Fruit fly (Drosophila melanogaster) whole organism, embryonic: ENCODE results near the gene CG33643.

Source experiments
- Blimp-1 ChIP-seq: fragments of 200-800 bp; sonication (Bioruptor generic); optimal IDR thresholded peaks from 3 replicates; lab custom pipeline; 2018; ENCODE audit warnings: missing biosample characterization, missing genetic modification characterization, mild to moderate bottlenecking, moderate library complexity, missing genetic modification reagents
- CG10366 ChIP-seq: fragments of 200-800 bp; sonication (Bioruptor generic); IDR thresholded peaks from 2 replicates; pipeline ENCODE4 v1.3.6; 2022; ENCODE audit warnings: missing biosample characterization, missing genetic modification characterization
- CG10979 ChIP-seq: fragments of 200-800 bp; sonication (Bioruptor generic); optimal IDR thresholded peaks from 2 replicates; lab custom pipeline; 2018; ENCODE audit warnings: missing biosample characterization, mild to moderate bottlenecking, missing genetic modification characterization, moderate library complexity
- CG11093 ChIP-seq: fragments of 200-800 bp; sonication (Bioruptor generic); IDR thresholded peaks from 3 replicates; pipeline ENCODE4 v1.3.6; 2022; ENCODE audit warnings: missing biosample characterization, missing genetic modification characterization
- CG11398 ChIP-seq: fragments of 200-800 bp; sonication (Bioruptor generic); optimal IDR thresholded peaks from 2 replicates; lab custom pipeline; 2016; ENCODE audit warnings: missing biosample characterization, missing genetic modification characterization
- CG11504 ChIP-seq: fragments of 200-800 bp; sonication (Bioruptor generic); optimal IDR thresholded peaks from 3 replicates; lab custom pipeline; 2019; ENCODE audit warnings: missing biosample characterization, mild to moderate bottlenecking, missing genetic modification characterization, moderate library complexity
- CG11695 ChIP-seq: fragments of 200-800 bp; sonication (Bioruptor generic); IDR thresholded peaks from 3 replicates; pipeline ENCODE4 v1.3.6; 2022; ENCODE audit warnings: missing biosample characterization, missing genetic modification characterization
- CG12219 ChIP-seq: fragments of 200-800 bp; sonication (Bioruptor generic); optimal IDR thresholded peaks from 3 replicates; lab custom pipeline; 2018; ENCODE audit warnings: missing biosample characterization, mild to moderate bottlenecking, missing genetic modification characterization
- CG12236 ChIP-seq: fragments of 200-800 bp; sonication (Bioruptor generic); optimal IDR thresholded peaks from 2 replicates; lab custom pipeline; 2016; ENCODE audit warnings: missing biosample characterization, missing genetic modification characterization
- CG1233 ChIP-seq: fragments of 200-800 bp; sonication (Bioruptor generic); optimal IDR thresholded peaks from 4 replicates; lab custom pipeline; 2018; ENCODE audit warnings: missing biosample characterization, mild to moderate bottlenecking, missing genetic modification characterization
- CG12942 ChIP-seq: fragments of 200-800 bp; sonication (Bioruptor generic); optimal IDR thresholded peaks from 3 replicates; lab custom pipeline; 2016; ENCODE audit warnings: missing biosample characterization, missing genetic modification characterization
- CG13424 ChIP-seq: fragments of 200-800 bp; sonication (Bioruptor generic); optimal IDR thresholded peaks from 2 replicates; lab custom pipeline; 2019; ENCODE audit warnings: missing biosample characterization, mild to moderate bottlenecking, missing genetic modification characterization, moderate library complexity
- CG15269 ChIP-seq: fragments of 200-800 bp; sonication (Bioruptor generic); optimal IDR thresholded peaks from 2 replicates; lab custom pipeline; 2018; ENCODE audit warnings: missing biosample characterization, mild to moderate bottlenecking, missing genetic modification characterization, moderate library complexity
- CG15601 ChIP-seq: fragments of 200-800 bp; sonication (Bioruptor generic); optimal IDR thresholded peaks from 3 replicates; lab custom pipeline; 2019; ENCODE audit warnings: missing biosample characterization, mild to moderate bottlenecking, missing genetic modification characterization, moderate library complexity
- CG1602 ChIP-seq: fragments of 200-800 bp; sonication (Bioruptor generic); optimal IDR thresholded peaks from 3 replicates; lab custom pipeline; 2016; ENCODE audit warnings: missing biosample characterization, missing genetic modification characterization
- CG18599 ChIP-seq: fragments of 200-800 bp; sonication (Bioruptor generic); optimal IDR thresholded peaks from 3 replicates; lab custom pipeline; 2017; ENCODE audit warnings: missing biosample characterization, missing genetic modification characterization, mild to moderate bottlenecking, moderate library complexity, missing genetic modification reagents
- CG31388 ChIP-seq: fragments of 200-800 bp; sonication (Bioruptor generic); optimal IDR thresholded peaks from 2 replicates; lab custom pipeline; 2016; ENCODE audit warnings: missing biosample characterization, missing genetic modification characterization
- CG3726 ChIP-seq: fragments of 200-800 bp; sonication (Bioruptor generic); IDR thresholded peaks from 3 replicates; pipeline ENCODE4, ENCODE4 v1.3.6; 2022; ENCODE audit warnings: missing biosample characterization, missing genetic modification characterization
- CG5180 ChIP-seq: fragments of 200-800 bp; sonication (Bioruptor generic); optimal IDR thresholded peaks from 3 replicates; lab custom pipeline; 2017; ENCODE audit warnings: missing biosample characterization, missing genetic modification characterization, mild to moderate bottlenecking, moderate library complexity, missing genetic modification reagents
- CG6272 ChIP-seq: fragments of 200-800 bp; sonication (Bioruptor generic); IDR thresholded peaks from 2 replicates; pipeline ENCODE4 v1.3.6; 2022; ENCODE audit warnings: missing biosample characterization, missing genetic modification characterization
- CG8089 ChIP-seq: fragments of 200-800 bp; sonication (Bioruptor generic); optimal IDR thresholded peaks from 3 replicates; lab custom pipeline; 2016; ENCODE audit warnings: missing biosample characterization, missing genetic modification characterization
- CHES-1-like ChIP-seq: fragments of 200-800 bp; sonication (Bioruptor generic); optimal IDR thresholded peaks from 2 replicates; lab custom pipeline; 2016; ENCODE audit warnings: missing biosample characterization, missing genetic modification characterization
- D19A ChIP-seq: fragments of 200-800 bp; optimal IDR thresholded peaks from 3 replicates; lab custom pipeline; 2019; ENCODE audit warnings: missing biosample characterization, mild to moderate bottlenecking, missing genetic modification characterization, moderate library complexity
- Dfd ChIP-seq, 2 experiments: fragments of >200 bp; optimal IDR thresholded peaks; 2 replicates each; lab custom pipeline; 2017; ENCODE audit warnings: missing biosample characterization in 2 of 2, missing genetic modification characterization in 2 of 2
- Gsc ChIP-seq: fragments of 200-800 bp; sonication (Bioruptor generic); IDR thresholded peaks from 2 replicates; pipeline ENCODE4 v1.3.6; 2022; ENCODE audit warnings: missing biosample characterization, missing genetic modification characterization
- H15 ChIP-seq: fragments of 200-800 bp; sonication (Bioruptor generic); IDR thresholded peaks from 3 replicates; pipeline ENCODE4 v1.3.6; 2022; ENCODE audit warnings: missing biosample characterization, missing genetic modification characterization
- Hmx ChIP-seq: fragments of 200-800 bp; sonication (Bioruptor generic); optimal IDR thresholded peaks from 2 replicates; lab custom pipeline; 2016; ENCODE audit warnings: missing biosample characterization, missing genetic modification characterization
- Max ChIP-seq: fragments of 200-800 bp; sonication (Bioruptor generic); optimal IDR thresholded peaks from 2 replicates; lab custom pipeline; 2016; ENCODE audit warnings: missing biosample characterization, mild to moderate bottlenecking, missing genetic modification characterization
- Opbp ChIP-seq: fragments of 200-800 bp; sonication (Bioruptor generic); IDR thresholded peaks from 3 replicates; pipeline ENCODE4 v1.3.6; 2022; ENCODE audit warnings: missing biosample characterization, missing genetic modification characterization; ENCODE audit not compliant: partially characterized antibody
- Scr ChIP-seq: fragments of 200-800 bp; sonication (Bioruptor generic); IDR thresholded peaks from 2 replicates; pipeline ENCODE4 v1.3.6; 2022; ENCODE audit warnings: missing biosample characterization, missing genetic modification characterization; ENCODE audit not compliant: partially characterized antibody
- Ssrp ChIP-seq: fragments of 200-800 bp; sonication (Bioruptor generic); optimal IDR thresholded peaks from 2 replicates; lab custom pipeline; 2018; ENCODE audit warnings: missing biosample characterization, mild to moderate bottlenecking, missing genetic modification characterization, moderate library complexity
- az2 ChIP-seq: fragments of 200-800 bp; sonication (Bioruptor generic); optimal IDR thresholded peaks from 3 replicates; lab custom pipeline; 2016; ENCODE audit warnings: missing biosample characterization, missing genetic modification characterization
- bsh ChIP-seq, 2 experiments: fragments of 200-800 bp; sonication (Bioruptor generic); optimal IDR thresholded peaks; 2 replicates each; lab custom pipeline; 2017 to 2018; ENCODE audit warnings: mild to moderate bottlenecking in 2 of 2, missing biosample characterization in 2 of 2, missing genetic modification characterization in 2 of 2, moderate library complexity in 1 of 2
- btn ChIP-seq: fragments of 200-800 bp; sonication (Bioruptor generic); optimal IDR thresholded peaks from 2 replicates; lab custom pipeline; 2016; ENCODE audit warnings: missing biosample characterization, missing genetic modification characterization
- cas ChIP-seq: fragments of 200-800 bp; sonication (Bioruptor generic); IDR thresholded peaks from 2 replicates; pipeline ENCODE4 v1.3.6; 2022; ENCODE audit warnings: missing biosample characterization, missing genetic modification characterization
- chif ChIP-seq, 2 experiments: fragments of 200-800 bp; sonication (Bioruptor generic); optimal IDR thresholded peaks; 3 replicates each; lab custom pipeline; 2016; ENCODE audit warnings: missing biosample characterization in 2 of 2, missing genetic modification characterization in 2 of 2
- corto ChIP-seq: fragments of 200-800 bp; sonication (Bioruptor generic); optimal IDR thresholded peaks from 2 replicates; lab custom pipeline; 2016; ENCODE audit warnings: missing biosample characterization, mild to moderate bottlenecking, missing genetic modification characterization, moderate library complexity
- dysf ChIP-seq: fragments of 200-800 bp; sonication (Bioruptor generic); IDR thresholded peaks from 3 replicates; pipeline ENCODE4 v1.3.6; 2022; ENCODE audit warnings: missing biosample characterization, missing genetic modification characterization
- ems ChIP-seq: fragments of 200-800 bp; sonication (Bioruptor generic); optimal IDR thresholded peaks from 3 replicates; lab custom pipeline; 2016; ENCODE audit warnings: missing biosample characterization, missing genetic modification characterization
- eve ChIP-seq, 2 experiments: fragments of >200 bp; optimal IDR thresholded peaks; 2 replicates each; lab custom pipeline; 2017; ENCODE audit warnings: missing biosample characterization in 2 of 2, missing genetic modification characterization in 2 of 2
- gcm2 ChIP-seq: fragments of 200-800 bp; sonication (Bioruptor generic); optimal IDR thresholded peaks from 2 replicates; lab custom pipeline; 2016; ENCODE audit warnings: missing biosample characterization, missing genetic modification characterization
- hkb ChIP-seq, 2 experiments: fragments of 200-800 bp in 1 of 2; fragments of >200 bp in 1 of 2; sonication (Bioruptor generic) in 1 of 2; IDR thresholded peaks in 1 of 2; optimal IDR thresholded peaks in 1 of 2; 2 replicates each; pipeline versions ENCODE4 v1.3.6 to Lab custom; 2017 to 2022; ENCODE audit warnings: missing biosample characterization in 1 of 2, missing genetic modification characterization in 1 of 2
- insv ChIP-seq, 2 experiments: fragments of 200-800 bp; sonication (Bioruptor generic); optimal IDR thresholded peaks; 3 replicates each; lab custom pipeline; 2016 to 2018; ENCODE audit warnings: missing biosample characterization in 2 of 2, missing genetic modification characterization in 2 of 2
- mirr ChIP-seq: fragments of 200-800 bp; sonication (Bioruptor generic); optimal IDR thresholded peaks from 3 replicates; lab custom pipeline; 2018; ENCODE audit warnings: missing biosample characterization, mild to moderate bottlenecking, missing genetic modification characterization
- rib ChIP-seq: fragments of 200-800 bp; sonication (Bioruptor generic); IDR thresholded peaks from 2 replicates; pipeline ENCODE4 v1.3.6; 2022; ENCODE audit warnings: missing biosample characterization, missing genetic modification characterization
- sens ChIP-seq: fragments of 200-800 bp; sonication (Bioruptor generic); peaks from one replicate; lab custom pipeline; 2016; ENCODE audit warnings: missing biosample characterization, missing genetic modification characterization
- sob ChIP-seq: fragments of 200-800 bp; sonication (Bioruptor generic); IDR thresholded peaks from 2 replicates; pipeline ENCODE4 v1.3.6; 2022; ENCODE audit warnings: missing biosample characterization, missing genetic modification characterization
- wek ChIP-seq: fragments of 200-800 bp; sonication (Bioruptor generic); optimal IDR thresholded peaks from 3 replicates; lab custom pipeline; 2018; ENCODE audit warnings: missing biosample characterization, mild to moderate bottlenecking, missing genetic modification characterization, moderate library complexity
- zen2 ChIP-seq: fragments of 200-800 bp; sonication (Bioruptor generic); IDR thresholded peaks from 3 replicates; pipeline ENCODE4 v1.3.6; 2022; ENCODE audit warnings: missing biosample characterization, missing genetic modification characterization; ENCODE audit not compliant: partially characterized antibody
- zfh1 ChIP-seq: fragments of 200-800 bp; sonication (Bioruptor generic); IDR thresholded peaks from 3 replicates; pipeline ENCODE4 v1.3.6; 2022; ENCODE audit warnings: missing biosample characterization, missing genetic modification characterization

CG33643 gene

dm6 chr2L:13570982-13571426, 40.1 kb downstream of the CG33643 start (continued):
- TF ChIP-seq CG1233 (GFP tag; lab: Kevin White, UChicago), result peak; percentile 32
- peak in 1 of 2 experiments; percentile 8 for TF ChIP-seq chif (GFP tag; optimal IDR thresholded peaks at IDR 0.05; lab: Kevin White, UChicago)
- peak; percentile 23 for TF ChIP-seq CG18599 (GFP tag; lab: Kevin White, UChicago)
- peak; percentile 69 for TF ChIP-seq CG11504 (tag; lab: Kevin White, UChicago)
- TF ChIP-seq hkb (optimal IDR thresholded peaks at IDR 0.05; lab: Kevin White, UChicago), result no peak
- TF ChIP-seq hkb (GFP tag; IDR thresholded peaks at IDR 0.05; lab: Robert Waterston, UW), result peak; percentile 54
- 0 out of 3 replicates have a peak, but pooled peaks have one; percentile 25 for TF ChIP-seq dysf
- no peak for TF ChIP-seq sob (GFP tag; lab: Robert Waterston, UW)
- no peak for TF ChIP-seq CG31388 (GFP tag; lab: Kevin White, UChicago)
- no peak for TF ChIP-seq CG10366 (GFP tag; lab: Robert Waterston, UW)
- TF ChIP-seq CG12219, result no peak
- TF ChIP-seq wek (GFP tag; lab: Kevin White, UChicago), result no peak
- no peak for TF ChIP-seq Hmx (GFP tag; lab: Kevin White, UChicago)
- TF ChIP-seq eve (GFP tag; optimal IDR thresholded peaks at IDR 0.05; lab: Kevin White, UChicago), result peak in 1 of 2 experiments; percentile 90
- no peak for TF ChIP-seq CG12942 (GFP tag; lab: Kevin White, UChicago)
- peak; percentile 37 for TF ChIP-seq CG15269 (tag; lab: Kevin White, UChicago)
- TF ChIP-seq Max, result peak; percentile 4
- TF ChIP-seq CG5180 (GFP tag; lab: Kevin White, UChicago), result peak; percentile 37
- no peak for TF ChIP-seq gcm2
- peak; percentile 28 for TF ChIP-seq D19A (tag; lab: Kevin White, UChicago)
- TF ChIP-seq CG6272 (GFP tag; lab: Robert Waterston, UW), result no peak
- 0 out of 3 replicates have a peak, but pooled peaks have one; percentile 23 for TF ChIP-seq zfh1 (GFP tag; lab: Robert Waterston, UW)
- TF ChIP-seq btn (GFP tag; lab: Kevin White, UChicago), result no peak
- no peak for TF ChIP-seq CG12236 (GFP tag; lab: Kevin White, UChicago)
- TF ChIP-seq ems (GFP tag; lab: Kevin White, UChicago), result no peak
- no peak for TF ChIP-seq rib (GFP tag; lab: Robert Waterston, UW)
- no peak for TF ChIP-seq Gsc (GFP tag; lab: Robert Waterston, UW)
- TF ChIP-seq CG11695 (GFP tag; lab: Robert Waterston, UW), result 0 out of 3 replicates have a peak, but pooled peaks have one; percentile 25
- TF ChIP-seq H15 (GFP tag; lab: Robert Waterston, UW), result 0 out of 3 replicates have a peak, but pooled peaks have one; percentile 22
- TF ChIP-seq sens (GFP tag; lab: Kevin White, UChicago), result peak; percentile 89
- TF ChIP-seq zen2 (GFP tag; lab: Robert Waterston, UW), result no peak
- TF ChIP-seq cas (GFP tag; lab: Robert Waterston, UW), result no peak
- no peak for TF ChIP-seq CG1602 (GFP tag; lab: Kevin White, UChicago)
- peak; percentile 39 for TF ChIP-seq az2
- peak; percentile 55 for TF ChIP-seq CG10979 (tag; lab: Kevin White, UChicago)
- peak; percentile 31 for TF ChIP-seq Ssrp
- no peak for TF ChIP-seq Dfd (GFP tag; optimal IDR thresholded peaks at IDR 0.05; lab: Kevin White, UChicago)
- TF ChIP-seq mirr, result no peak
- TF ChIP-seq CG8089, result no peak
- peak; percentile 1 for TF ChIP-seq CG15601 (tag; lab: Kevin White, UChicago)
- TF ChIP-seq CG11398 (GFP tag; lab: Kevin White, UChicago), result no peak
- peak; percentile 67 for TF ChIP-seq Blimp-1 (GFP tag; lab: Kevin White, UChicago)
- TF ChIP-seq CG13424 (tag; lab: Kevin White, UChicago), result peak; percentile 59
- TF ChIP-seq bsh (GFP tag; optimal IDR thresholded peaks at IDR 0.05; lab: Kevin White, UChicago), result peak; percentile 55 to 86
- no peak for TF ChIP-seq CHES-1-like (GFP tag; lab: Kevin White, UChicago)
- TF ChIP-seq insv (GFP tag; optimal IDR thresholded peaks at IDR 0.05; lab: Kevin White, UChicago), result no peak
- no peak for TF ChIP-seq CG3726 (GFP tag; lab: Robert Waterston, UW)
- no peak for TF ChIP-seq Opbp (GFP tag; lab: Robert Waterston, UW)
- 0 out of 3 replicates have a peak, but pooled peaks have one; percentile 13 for TF ChIP-seq CG11093
- peak; percentile 15 for TF ChIP-seq corto (GFP tag; lab: Kevin White, UChicago)
- TF ChIP-seq Scr (GFP tag; lab: Robert Waterston, UW), result no peak
